Fruit fly (Drosophila melanogaster) S2 (cell line): ENCODE measurements around the gene trbl.

Experiments used
- CG8478 ChIP-seq: fragments of >200 bp; optimal IDR thresholded peaks from 2 replicates; lab custom pipeline; 2018
- CTCF ChIP-seq, 2 experiments: fragments of >200 bp; optimal IDR thresholded peaks; 2 replicates each; lab custom pipeline; 2018

DNA sequence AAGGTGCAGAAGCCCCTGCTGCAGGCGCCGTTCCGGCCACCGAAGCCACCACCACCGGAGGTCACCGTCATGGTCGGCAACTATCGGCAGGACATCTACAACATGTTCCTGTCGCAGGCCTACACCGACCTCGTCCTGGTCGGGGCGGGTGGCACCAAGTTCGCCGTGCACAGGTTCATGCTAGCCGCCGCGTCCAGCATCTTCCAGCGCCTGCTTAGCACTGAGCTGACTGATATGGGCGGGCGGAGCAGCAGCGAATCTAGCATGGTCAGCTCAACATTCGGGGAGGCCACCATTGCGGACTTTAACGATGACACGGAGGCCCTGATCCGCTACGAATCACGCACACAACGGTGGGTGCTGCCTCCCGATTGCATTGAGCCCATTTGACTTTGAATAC, 21.9 kb downstream of the trbl start:
- TF ChIP-seq CG8478 (lab: Kevin White, UChicago) (no peak), CTCF (optimal IDR thresholded peaks at IDR 0.05; lab: Kevin White, UChicago) (no peak)
